Worm (Caenorhabditis elegans) whole organism, L4 larva: ENCODE measurements around the gene cdc-73.

ENCODE experiments used
- Y5F2A.4 ChIP-seq: fragments of 200-800 bp; sonication (Bioruptor generic); optimal IDR thresholded peaks from 2 replicates; lab custom pipeline; 2018; ENCODE audit warnings: mild to moderate bottlenecking, missing genetic modification characterization, missing compliant biosample characterization
- aha-1 ChIP-seq: fragments of 150-350 bp; peaks from one replicate; lab custom pipeline; 2014; ENCODE audit warnings: missing biosample characterization, missing genetic modification characterization
- aly-2 ChIP-seq: sonication (generic microtip); optimal IDR thresholded peaks from 2 replicates; lab custom pipeline; 2018; ENCODE audit warnings: missing biosample characterization, missing genetic modification characterization
- arid-1 ChIP-seq: fragments of 200-800 bp; sonication (Bioruptor generic); conservative IDR thresholded peaks from 2 replicates; pipeline ENCODE4 v1.3.6; 2022; ENCODE audit warnings: missing genetic modification reagents, missing genetic modification characterization, missing compliant biosample characterization
- ceh-82 ChIP-seq: sonication (generic microtip); optimal IDR thresholded peaks from 2 replicates; lab custom pipeline; 2017; ENCODE audit warnings: missing biosample characterization, missing genetic modification characterization
- dmd-9 ChIP-seq: fragments of 200-800 bp; sonication (Bioruptor generic); IDR thresholded peaks from 2 replicates; pipeline ENCODE4 v1.3.6; 2022; ENCODE audit warnings: missing genetic modification reagents, missing genetic modification characterization, missing compliant biosample characterization
- dpl-1 ChIP-seq: fragments of 150-350 bp; optimal IDR thresholded peaks from 2 replicates; lab custom pipeline; 2014; ENCODE audit warnings: missing biosample characterization, missing genetic modification reagents, missing genetic modification characterization
- duxl-1 ChIP-seq: sonication (generic microtip); optimal IDR thresholded peaks from 2 replicates; lab custom pipeline; 2016; ENCODE audit warnings: mild to moderate bottlenecking, missing genetic modification characterization, moderate library complexity, missing compliant biosample characterization; ENCODE audit not compliant: poor library complexity
- dve-1 ChIP-seq: sonication (generic microtip); optimal IDR thresholded peaks from 2 replicates; lab custom pipeline; 2017; ENCODE audit warnings: antibody characterized with exemption, mild to moderate bottlenecking, missing genetic modification characterization, missing compliant biosample characterization; ENCODE audit not compliant: insufficient read depth
- fkh-10 ChIP-seq: fragments of 150-350 bp; optimal IDR thresholded peaks from 2 replicates; lab custom pipeline; 2014; ENCODE audit warnings: missing biosample characterization, missing genetic modification reagents, missing genetic modification characterization
- fos-1 ChIP-seq: fragments of 150-350 bp; optimal IDR thresholded peaks from 2 replicates; lab custom pipeline; 2014; ENCODE audit warnings: missing biosample characterization, missing genetic modification characterization
- gei-8 ChIP-seq: fragments of 200-800 bp; sonication (Bioruptor generic); optimal IDR thresholded peaks from 2 replicates; lab custom pipeline; 2018; ENCODE audit warnings: mild to moderate bottlenecking, missing genetic modification characterization, missing compliant biosample characterization
- hif-1 ChIP-seq, 2 experiments: sonication (generic microtip); optimal IDR thresholded peaks; 2 replicates each; lab custom pipeline; 2016 to 2017; ENCODE audit warnings: missing compliant biosample characterization in 2 of 2, missing genetic modification characterization in 2 of 2, missing genetic modification reagents in 2 of 2, missing genotype in 2 of 2, mild to moderate bottlenecking in 1 of 2
- hlh-30 ChIP-seq: sonication (generic microtip); optimal IDR thresholded peaks from 2 replicates; lab custom pipeline; 2017; ENCODE audit warnings: antibody characterized with exemption, mild to moderate bottlenecking, missing genetic modification characterization, missing compliant biosample characterization; ENCODE audit not compliant: insufficient read depth
- hmg-1.1 ChIP-seq: fragments of 200-800 bp; sonication (Bioruptor generic); IDR thresholded peaks from 2 replicates; pipeline ENCODE4 v1.3.6; 2022; ENCODE audit warnings: missing genetic modification reagents, missing genetic modification characterization, missing compliant biosample characterization
- lim-7 ChIP-seq: fragments of 200-800 bp; sonication (Bioruptor generic); IDR thresholded peaks from 2 replicates; pipeline ENCODE4 v1.3.6; 2022; ENCODE audit warnings: missing genetic modification characterization, missing compliant biosample characterization
- lin-13 ChIP-seq: fragments of 150-350 bp; optimal IDR thresholded peaks from 2 replicates; lab custom pipeline; 2014; ENCODE audit warnings: missing biosample characterization, missing genetic modification reagents, missing genetic modification characterization
- lin-38 ChIP-seq: fragments of 200-800 bp; sonication (Bioruptor generic); IDR thresholded peaks from 2 replicates; pipeline ENCODE4 v1.3.6; 2022; ENCODE audit warnings: missing genetic modification reagents, missing genetic modification characterization, missing compliant biosample characterization
- lin-39 ChIP-seq: fragments of 150-350 bp; optimal IDR thresholded peaks from 2 replicates; lab custom pipeline; 2014; ENCODE audit warnings: missing biosample characterization, missing genetic modification reagents, missing genetic modification characterization
- lsy-2 ChIP-seq, 2 experiments: fragments of 150-350 bp in 1 of 2; sonication (generic microtip) in 1 of 2; optimal IDR thresholded peaks; 2 replicates each; lab custom pipeline; 2014 to 2017; ENCODE audit warnings: missing biosample characterization in 2 of 2, missing genetic modification characterization in 2 of 2
- mdt-29 ChIP-seq: fragments of 200-800 bp; sonication (Bioruptor generic); IDR thresholded peaks from 2 replicates; pipeline ENCODE4 v1.3.6; 2022; ENCODE audit warnings: missing genetic modification reagents, missing genetic modification characterization, missing compliant biosample characterization
- mes-2 ChIP-seq: sonication (generic microtip); optimal IDR thresholded peaks from 2 replicates; lab custom pipeline; 2016; ENCODE audit warnings: missing genotype, mild to moderate bottlenecking, missing genetic modification characterization, missing compliant biosample characterization; ENCODE audit not compliant: poor library complexity, severe bottlenecking
- nhr-10 ChIP-seq: fragments of 150-350 bp; optimal IDR thresholded peaks from 2 replicates; lab custom pipeline; 2014; ENCODE audit warnings: missing biosample characterization, missing genetic modification characterization
- nhr-102 ChIP-seq: sonication (generic microtip); optimal IDR thresholded peaks from 2 replicates; lab custom pipeline; 2016; ENCODE audit warnings: mild to moderate bottlenecking, missing genetic modification characterization, moderate library complexity, missing compliant biosample characterization
- nhr-6 ChIP-seq: fragments of 150-350 bp; optimal IDR thresholded peaks from 2 replicates; lab custom pipeline; 2014; ENCODE audit warnings: missing biosample characterization, missing genetic modification characterization
- php-3 ChIP-seq: fragments of 200-800 bp; sonication (Bioruptor generic); IDR thresholded peaks from 2 replicates; pipeline ENCODE4 v1.3.6; 2022; ENCODE audit warnings: missing genetic modification reagents, missing genetic modification characterization, missing compliant biosample characterization
- pqm-1 ChIP-seq: sonication (generic microtip); optimal IDR thresholded peaks from 2 replicates; lab custom pipeline; 2017; ENCODE audit warnings: missing biosample characterization, missing genetic modification characterization
- set-16 ChIP-seq: fragments of 200-800 bp; sonication (Bioruptor generic); IDR thresholded peaks from 2 replicates; pipeline ENCODE4 v1.3.6; 2022; ENCODE audit warnings: missing genetic modification reagents, missing genetic modification characterization, missing compliant biosample characterization
- snpc-4 ChIP-seq: fragments of 150-350 bp; optimal IDR thresholded peaks from 2 replicates; lab custom pipeline; 2014; ENCODE audit warnings: missing biosample characterization, missing genetic modification characterization
- unc-130 ChIP-seq: sonication (generic microtip); optimal IDR thresholded peaks from 2 replicates; lab custom pipeline; 2016; ENCODE audit warnings: missing genetic modification reagents, missing genetic modification characterization, missing compliant biosample characterization
- unc-62 ChIP-seq, 3 experiments: fragments of 150-350 bp in 1 of 3; sonication (generic microtip); optimal IDR thresholded peaks in 2 of 3; peaks in 1 of 3; 1 replicate in 1 of 3; 2 replicates in 2 of 3; lab custom pipeline; 2014 to 2017; ENCODE audit warnings: missing biosample characterization in 3 of 3, missing genetic modification characterization in 3 of 3, missing genetic modification reagents in 3 of 3, missing genotype in 1 of 3

The cdc-73 gene

DNA sequence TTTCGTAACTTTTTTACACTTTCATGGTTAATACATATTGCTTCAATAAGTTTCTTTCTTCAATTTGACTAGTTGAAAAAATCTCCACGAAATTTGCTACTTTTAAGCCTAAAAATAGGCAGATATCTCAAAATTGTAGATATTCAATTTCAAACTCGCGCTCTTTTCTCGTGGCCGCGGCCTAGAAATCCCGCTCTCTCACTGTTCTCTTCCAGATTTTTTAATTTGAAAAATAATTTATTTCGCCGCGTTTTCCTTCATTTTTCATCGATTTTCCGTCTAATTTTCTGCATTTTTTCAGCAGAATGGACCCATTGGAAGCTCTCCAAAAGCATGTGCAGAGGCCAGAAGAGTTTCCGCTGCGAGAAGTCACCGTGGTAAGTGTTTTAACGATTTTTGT, at the start of gene cdc-73:
Gene cdc-73, plus strand, starts transcription at position 302 of the 400 bp plus-strand sequence.
- no peak for TF ChIP-seq ceh-82 (tag; lab: Kevin White, UChicago)
- no peak for TF ChIP-seq mdt-29 (GFP tag; lab: Robert Waterston, UW)
- TF ChIP-seq aly-2: no peak
- peak; percentile 79 for TF ChIP-seq unc-130 (GFP tag; lab: Kevin White, UChicago)
- TF ChIP-seq nhr-6 (tag; lab: Kevin White, UChicago): peak; percentile 5
- TF ChIP-seq hlh-30 (tag; lab: Kevin White, UChicago): no peak
- TF ChIP-seq mes-2: peak; percentile 96
- TF ChIP-seq dpl-1 (GFP tag; lab: Kevin White, UChicago): peak; percentile 91
- peak in 1 of 2 experiments; percentile 70 for TF ChIP-seq hif-1 (tag; optimal IDR thresholded peaks at IDR 0.05; lab: Kevin White, UChicago)
- peak; percentile 45 for TF ChIP-seq lin-38 (GFP tag; lab: Robert Waterston, UW)
- peak in 1 of 2 experiments; percentile 56 for TF ChIP-seq lsy-2 (tag; optimal IDR thresholded peaks at IDR 0.05; lab: Kevin White, UChicago)
- 0 out of 2 replicates have a peak, but pooled peaks have one; percentile 21 for TF ChIP-seq hmg-1.1 (GFP tag; lab: Robert Waterston, UW)
- peak; percentile 21 for TF ChIP-seq duxl-1
- TF ChIP-seq, all 104 proteins: peak for 9

DNA sequence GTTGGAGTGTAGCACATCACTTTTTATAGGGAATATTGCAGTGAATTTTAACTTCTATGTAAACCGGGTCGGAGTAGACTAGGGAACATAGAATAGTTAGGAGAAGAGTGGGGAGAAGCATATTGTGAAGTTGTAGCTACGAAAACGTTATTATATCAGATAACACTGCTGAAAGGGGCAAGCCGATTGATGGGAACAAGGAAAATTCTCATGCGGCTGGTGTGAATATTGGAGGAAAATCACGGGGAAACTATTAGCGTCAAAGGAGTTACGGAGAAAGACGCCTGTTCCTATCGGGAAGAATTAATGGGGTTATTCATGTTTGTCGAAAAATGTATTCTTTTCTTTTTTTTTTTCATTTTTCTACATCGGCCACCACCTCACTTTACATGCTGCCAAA, 49.1 kb upstream of the cdc-73 start, which contains the start of gene F47C12.6:
Gene F47C12.6, minus strand, starts transcription at position 101 of the 400 bp plus-strand sequence.
- TF ChIP-seq hlh-30 (tag; lab: Kevin White, UChicago) (no peak), fkh-10 (GFP tag; lab: Kevin White, UChicago) (no peak)

DNA sequence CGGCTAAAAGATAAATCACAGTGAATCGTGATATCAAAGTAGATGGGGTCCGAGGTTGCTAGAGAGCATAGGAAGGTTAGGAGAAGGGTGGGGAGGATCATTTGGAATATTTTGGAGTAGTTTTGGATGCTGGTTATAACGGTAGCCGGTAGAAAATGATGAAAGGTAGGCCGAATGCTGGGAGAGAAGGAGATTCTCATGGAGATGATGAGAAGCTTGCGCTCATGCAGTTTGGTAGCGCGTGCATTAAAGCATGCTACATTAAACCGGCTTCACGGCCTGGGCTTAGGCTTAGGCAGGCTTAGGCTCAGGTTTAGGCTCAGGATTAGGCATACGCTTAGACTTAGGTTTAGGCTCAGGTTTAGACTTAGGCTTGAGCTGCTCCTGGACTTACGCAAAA, 48.1 kb upstream of the cdc-73 start, which contains the start of gene F47C12.13:
Gene F47C12.13, minus strand, starts transcription at position 101 of the 400 bp plus-strand sequence.
- TF ChIP-seq mdt-29 (GFP tag; lab: Robert Waterston, UW) (no peak), lin-13 (no peak), unc-62 (GFP tag; optimal IDR thresholded peaks at IDR 0.05 in 1 of 2; lab: Kevin White, UChicago) (peak in 1 of 2 experiments; percentile 0), unc-62 (tag; optimal IDR thresholded peaks at IDR 0.05; lab: Kevin White, UChicago) (no peak)

DNA sequence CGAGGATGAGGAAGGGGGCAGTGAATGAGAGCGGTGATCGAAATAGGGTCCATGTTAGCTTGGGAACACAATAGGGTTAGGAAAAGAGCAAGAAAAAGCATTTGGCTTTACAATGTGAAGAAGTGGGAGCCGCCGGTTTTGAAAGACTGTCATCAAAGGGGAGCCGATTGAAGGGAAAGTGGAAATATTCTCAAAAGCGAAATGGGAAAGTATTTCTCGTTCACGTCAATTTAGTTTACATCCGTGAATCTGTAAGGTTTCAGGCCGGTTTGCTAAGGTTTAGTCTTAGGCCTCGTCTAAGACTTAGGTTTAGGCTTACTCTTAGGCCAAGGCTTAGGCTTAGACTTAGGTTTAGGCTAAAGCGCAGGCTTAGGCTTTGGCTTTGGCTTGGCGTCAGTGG, 47.0 kb upstream of the cdc-73 start, which contains the start of gene F47C12.7:
Gene F47C12.7, minus strand, starts transcription at position 101 of the 400 bp plus-strand sequence.
- TF ChIP-seq lin-39 (tag; lab: Kevin White, UChicago) (no peak), arid-1 (GFP tag; lab: Robert Waterston, UW) (no peak), aha-1 (tag; lab: Kevin White, UChicago) (peak; percentile 28)
- TF ChIP-seq, all 104 proteins: peak for 1

DNA sequence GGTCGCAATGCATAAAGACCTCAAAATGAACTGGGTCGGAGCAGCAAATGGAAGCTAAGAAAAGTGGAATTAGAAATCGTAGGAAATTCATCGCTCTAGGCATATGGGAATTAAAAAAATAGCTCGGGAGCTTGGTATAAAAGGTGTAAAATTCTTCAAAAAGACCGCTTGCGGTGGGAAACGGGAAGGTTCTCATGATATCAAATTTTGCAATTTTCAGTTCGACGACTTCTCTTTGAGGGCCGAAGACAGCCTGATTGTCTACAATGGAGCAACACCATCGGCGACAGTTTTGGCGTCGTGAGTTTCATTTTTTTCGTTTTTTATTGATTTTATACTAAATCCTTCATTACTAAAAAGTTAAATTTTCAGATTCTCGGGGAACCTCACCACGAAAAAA, 43.9 kb upstream of the cdc-73 start, which contains the start of gene F47C12.8:
Gene F47C12.8, minus strand, starts transcription at position 101 of the 400 bp plus-strand sequence.
- TF ChIP-seq nhr-102 (tag; lab: Kevin White, UChicago) (no peak), dve-1 (tag; lab: Kevin White, UChicago) (no peak), nhr-10 (tag; lab: Kevin White, UChicago) (no peak), gei-8 (GFP tag; lab: Kevin White, UChicago) (no peak), mdt-29 (GFP tag; lab: Robert Waterston, UW) (no peak), fos-1 (no peak), Y5F2A.4 (GFP tag; lab: Kevin White, UChicago) (no peak), php-3 (no peak), dmd-9 (GFP tag; lab: Robert Waterston, UW) (no peak), lim-7 (GFP tag; lab: Robert Waterston, UW) (no peak), snpc-4 (tag; lab: Kevin White, UChicago) (no peak)

DNA sequence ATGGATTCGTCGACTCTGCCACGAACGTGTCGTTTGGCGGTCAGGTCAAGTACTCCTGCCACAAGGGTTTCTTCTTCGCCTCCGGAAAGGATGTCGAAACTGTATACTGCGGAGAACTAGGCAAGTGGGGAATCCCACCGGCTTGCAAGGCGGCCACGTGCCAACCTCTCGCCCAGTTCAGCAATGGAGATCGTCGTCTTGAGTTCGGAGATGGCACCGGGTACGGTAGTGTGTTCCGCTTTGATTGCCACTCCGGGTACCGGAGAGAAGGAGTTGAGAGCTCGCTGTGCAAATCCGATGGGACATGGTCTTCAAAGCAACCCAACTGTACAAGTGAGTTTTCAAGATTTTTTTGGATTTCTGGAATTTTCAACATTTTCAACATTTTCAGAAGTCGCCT, 42.7 kb upstream of the cdc-73 start:
- TF ChIP-seq pqm-1 (tag; lab: Kevin White, UChicago): no peak
- peak; percentile 51 for TF ChIP-seq set-16 (GFP tag; lab: Robert Waterston, UW)
- TF ChIP-seq, all 104 proteins: peak for 1
